Worm (Caenorhabditis elegans) whole organism, L4 larva: ENCODE data around the gene ZK250.2.

ENCODE experiments used
- R02D3.7 ChIP-seq: fragments of 150-350 bp; sonication (generic microtip); optimal IDR thresholded peaks from 3 replicates; lab custom pipeline; 2014; ENCODE audit warnings: missing biosample characterization, missing genetic modification characterization
- ZK337.2 ChIP-seq: fragments of 200-800 bp; sonication (Bioruptor generic); IDR thresholded peaks from 2 replicates; pipeline ENCODE4 v1.3.6; 2022; ENCODE audit warnings: missing genetic modification reagents, missing genetic modification characterization, missing compliant biosample characterization
- aha-1 ChIP-seq: fragments of 150-350 bp; peaks from one replicate; lab custom pipeline; 2014; ENCODE audit warnings: missing biosample characterization, missing genetic modification characterization
- attf-4 ChIP-seq: sonication (generic microtip); optimal IDR thresholded peaks from 3 replicates; lab custom pipeline; 2017; ENCODE audit warnings: missing biosample characterization, missing genetic modification characterization
- ceh-20 ChIP-seq: fragments of 200-800 bp; sonication (Bioruptor generic); IDR thresholded peaks from 2 replicates; pipeline ENCODE4 v1.3.6; 2022; ENCODE audit warnings: missing genetic modification reagents, missing genetic modification characterization, missing compliant biosample characterization
- ceh-32 ChIP-seq: sonication (generic microtip); optimal IDR thresholded peaks from 2 replicates; lab custom pipeline; 2016; ENCODE audit warnings: mild to moderate bottlenecking, missing genetic modification characterization, missing compliant biosample characterization; ENCODE audit not compliant: poor library complexity
- ctbp-1 ChIP-seq: fragments of 200-800 bp; sonication (Bioruptor generic); IDR thresholded peaks from 2 replicates; pipeline ENCODE4 v1.3.6; 2022; ENCODE audit warnings: missing genetic modification reagents, missing genetic modification characterization, missing compliant biosample characterization
- daf-16 ChIP-seq, 3 experiments: sonication (generic microtip); optimal IDR thresholded peaks; 2 replicates each; lab custom pipeline; 2016 to 2017; ENCODE audit warnings: missing genetic modification characterization in 3 of 3, missing genetic modification reagents in 3 of 3, mild to moderate bottlenecking in 2 of 3, missing compliant biosample characterization in 2 of 3, missing biosample characterization in 1 of 3, moderate library complexity in 1 of 3
- daf-19 ChIP-seq: fragments of 200-800 bp; sonication (Bioruptor generic); conservative IDR thresholded peaks from 2 replicates; pipeline ENCODE4 v1.3.6; 2022; ENCODE audit warnings: missing genetic modification characterization, missing compliant biosample characterization
- dmd-8 ChIP-seq: fragments of 200-800 bp; sonication (Bioruptor generic); IDR thresholded peaks from 2 replicates; pipeline ENCODE4 v1.3.6; 2022; ENCODE audit warnings: missing genetic modification characterization, missing compliant biosample characterization
- duxl-1 ChIP-seq: sonication (generic microtip); optimal IDR thresholded peaks from 2 replicates; lab custom pipeline; 2016; ENCODE audit warnings: mild to moderate bottlenecking, missing genetic modification characterization, moderate library complexity, missing compliant biosample characterization; ENCODE audit not compliant: poor library complexity
- fos-1 ChIP-seq: fragments of 150-350 bp; optimal IDR thresholded peaks from 2 replicates; lab custom pipeline; 2014; ENCODE audit warnings: missing biosample characterization, missing genetic modification characterization
- hlh-11 ChIP-seq: fragments of 200-800 bp; sonication (Bioruptor generic); optimal IDR thresholded peaks from 2 replicates; lab custom pipeline; 2018; ENCODE audit warnings: mild to moderate bottlenecking, missing genetic modification characterization, missing compliant biosample characterization
- hmg-1.1 ChIP-seq: fragments of 200-800 bp; sonication (Bioruptor generic); IDR thresholded peaks from 2 replicates; pipeline ENCODE4 v1.3.6; 2022; ENCODE audit warnings: missing genetic modification reagents, missing genetic modification characterization, missing compliant biosample characterization
- jun-1 ChIP-seq: fragments of 150-350 bp; optimal IDR thresholded peaks from 2 replicates; lab custom pipeline; 2014; ENCODE audit warnings: missing biosample characterization, missing genetic modification reagents, missing genetic modification characterization
- lin-1 ChIP-seq: fragments of 200-800 bp; sonication (Bioruptor generic); IDR thresholded peaks from 2 replicates; pipeline ENCODE4 v1.3.6; 2022; ENCODE audit warnings: missing genetic modification reagents, missing genetic modification characterization, missing compliant biosample characterization
- lin-29 ChIP-seq: fragments of 200-800 bp; sonication (Bioruptor generic); IDR thresholded peaks from 2 replicates; pipeline ENCODE4 v1.3.6; 2022; ENCODE audit warnings: missing genetic modification reagents, missing genetic modification characterization, missing compliant biosample characterization
- lin-38 ChIP-seq: fragments of 200-800 bp; sonication (Bioruptor generic); IDR thresholded peaks from 2 replicates; pipeline ENCODE4 v1.3.6; 2022; ENCODE audit warnings: missing genetic modification reagents, missing genetic modification characterization, missing compliant biosample characterization
- lsy-2 ChIP-seq, 2 experiments: fragments of 150-350 bp in 1 of 2; sonication (generic microtip) in 1 of 2; optimal IDR thresholded peaks; 2 replicates each; lab custom pipeline; 2014 to 2017; ENCODE audit warnings: missing biosample characterization in 2 of 2, missing genetic modification characterization in 2 of 2
- madf-9 ChIP-seq: fragments of 200-800 bp; sonication (Bioruptor generic); conservative IDR thresholded peaks from 2 replicates; pipeline ENCODE4 v1.3.6; 2022; ENCODE audit warnings: missing genetic modification reagents, missing genetic modification characterization, missing compliant biosample characterization
- mdl-1 ChIP-seq, 2 experiments: fragments of 150-350 bp in 1 of 2; sonication (generic microtip) in 1 of 2; optimal IDR thresholded peaks; 2 replicates each; lab custom pipeline; 2014 to 2017; ENCODE audit warnings: missing biosample characterization in 2 of 2, missing genetic modification characterization in 2 of 2
- mes-2 ChIP-seq: sonication (generic microtip); optimal IDR thresholded peaks from 2 replicates; lab custom pipeline; 2016; ENCODE audit warnings: missing genotype, mild to moderate bottlenecking, missing genetic modification characterization, missing compliant biosample characterization; ENCODE audit not compliant: poor library complexity, severe bottlenecking
- nhr-10 ChIP-seq: fragments of 150-350 bp; optimal IDR thresholded peaks from 2 replicates; lab custom pipeline; 2014; ENCODE audit warnings: missing biosample characterization, missing genetic modification characterization
- nhr-11 ChIP-seq: fragments of 150-350 bp; optimal IDR thresholded peaks from 2 replicates; lab custom pipeline; 2014; ENCODE audit warnings: missing biosample characterization, missing genetic modification characterization
- nhr-237 ChIP-seq: sonication (generic microtip); optimal IDR thresholded peaks from 2 replicates; lab custom pipeline; 2017; ENCODE audit warnings: missing biosample characterization, missing genetic modification characterization
- nhr-25 ChIP-seq: sonication (generic microtip); optimal IDR thresholded peaks from 2 replicates; lab custom pipeline; 2017; ENCODE audit warnings: missing genetic modification characterization, mild to moderate bottlenecking, missing compliant biosample characterization, antibody characterized with exemption, moderate library complexity, borderline replicate concordance; ENCODE audit not compliant: insufficient read depth
- nhr-41 ChIP-seq: fragments of 200-800 bp; sonication (Bioruptor generic); IDR thresholded peaks from 2 replicates; pipeline ENCODE4 v1.3.6; 2022; ENCODE audit warnings: missing genetic modification reagents, missing genetic modification characterization, missing compliant biosample characterization
- php-3 ChIP-seq: fragments of 200-800 bp; sonication (Bioruptor generic); IDR thresholded peaks from 2 replicates; pipeline ENCODE4 v1.3.6; 2022; ENCODE audit warnings: missing genetic modification reagents, missing genetic modification characterization, missing compliant biosample characterization
- pqm-1 ChIP-seq: sonication (generic microtip); optimal IDR thresholded peaks from 2 replicates; lab custom pipeline; 2017; ENCODE audit warnings: missing biosample characterization, missing genetic modification characterization
- sdz-12 ChIP-seq: fragments of 200-800 bp; sonication (Bioruptor generic); optimal IDR thresholded peaks from 2 replicates; lab custom pipeline; 2018; ENCODE audit warnings: mild to moderate bottlenecking, missing genetic modification characterization, missing compliant biosample characterization
- set-16 ChIP-seq: fragments of 200-800 bp; sonication (Bioruptor generic); IDR thresholded peaks from 2 replicates; pipeline ENCODE4 v1.3.6; 2022; ENCODE audit warnings: missing genetic modification reagents, missing genetic modification characterization, missing compliant biosample characterization
- snpc-1.2 ChIP-seq: fragments of 200-800 bp; sonication (Bioruptor generic); IDR thresholded peaks from 2 replicates; pipeline ENCODE4 v1.3.6; 2022; ENCODE audit warnings: missing genetic modification reagents, missing genetic modification characterization, missing compliant biosample characterization
- tag-97 ChIP-seq: fragments of 200-800 bp; sonication (Bioruptor generic); IDR thresholded peaks from 2 replicates; pipeline ENCODE4 v1.3.6; 2022; ENCODE audit warnings: missing genetic modification characterization, missing compliant biosample characterization
- unc-39 ChIP-seq: sonication (generic microtip); optimal IDR thresholded peaks from 2 replicates; lab custom pipeline; 2017; ENCODE audit warnings: missing biosample characterization, missing genetic modification characterization
- unc-62 ChIP-seq, 3 experiments: fragments of 150-350 bp in 1 of 3; sonication (generic microtip); optimal IDR thresholded peaks in 2 of 3; peaks in 1 of 3; 1 replicate in 1 of 3; 2 replicates in 2 of 3; lab custom pipeline; 2014 to 2017; ENCODE audit warnings: missing biosample characterization in 3 of 3, missing genetic modification characterization in 3 of 3, missing genetic modification reagents in 3 of 3, missing genotype in 1 of 3
- vab-7 ChIP-seq: fragments of 200-800 bp; sonication (Bioruptor generic); IDR thresholded peaks from 2 replicates; pipeline ENCODE4 v1.3.6; 2022; ENCODE audit warnings: missing genetic modification reagents, missing genetic modification characterization, missing compliant biosample characterization
- zip-2 ChIP-seq: fragments of 150-350 bp; optimal IDR thresholded peaks from 2 replicates; lab custom pipeline; 2014; ENCODE audit warnings: missing biosample characterization, missing genetic modification characterization

The ZK250.2 gene

ce11 chrII:1921018-1921417, 27.5 kb upstream of the ZK250.2 start, which contains the start of gene bath-7:
Gene bath-7, minus strand, starts transcription at chrII:1921118.
- no peak for TF ChIP-seq vab-7 (GFP tag; lab: Robert Waterston, UW)
- TF ChIP-seq, all 104 proteins: peak for 0

ce11 chrII:1922665-1923187, 25.8 kb upstream of the ZK250.2 start, which contains the start of the genes bath-2 and F52C6.4:
Gene bath-2, minus strand, starts transcription at chrII:1922765.
Gene F52C6.4, plus strand, starts transcription at chrII:1923137.
- TF ChIP-seq lsy-2 (tag; optimal IDR thresholded peaks at IDR 0.05; lab: Kevin White, UChicago) = no peak
- TF ChIP-seq aha-1 (tag; lab: Kevin White, UChicago) = peak; percentile 5

- no peak for TF ChIP-seq nhr-25 (tag; lab: Kevin White, UChicago)
- TF ChIP-seq hmg-1.1 (GFP tag; lab: Robert Waterston, UW) = no peak
- no peak for TF ChIP-seq lin-29 (GFP tag; lab: Robert Waterston, UW)
- TF ChIP-seq madf-9 (GFP tag; lab: Robert Waterston, UW) = no peak
- no peak for TF ChIP-seq lsy-2 (tag; optimal IDR thresholded peaks at IDR 0.05; lab: Kevin White, UChicago)
Observed at ce11 chrII:1924459-1924858, 24.0 kb upstream of the ZK250.2 start, which contains the start of gene F52C6.3. Gene F52C6.3, plus strand, starts transcription at chrII:1924759.

- TF ChIP-seq fos-1 (tag; lab: Kevin White, UChicago) (no peak), ctbp-1 (GFP tag; lab: Robert Waterston, UW) (no peak), mes-2 (tag; lab: Kevin White, UChicago) (no peak), nhr-11 (no peak), duxl-1 (tag; lab: Kevin White, UChicago) (no peak), daf-16 (GFP tag; optimal IDR thresholded peaks at IDR 0.05; lab: Kevin White, UChicago) (no peak), daf-16 (tag; optimal IDR thresholded peaks at IDR 0.05; lab: Kevin White, UChicago) (no peak), ceh-32 (no peak), sdz-12 (GFP tag; lab: Kevin White, UChicago) (no peak), tag-97 (no peak), pqm-1 (tag; lab: Kevin White, UChicago) (no peak), nhr-25 (tag; lab: Kevin White, UChicago) (no peak), dmd-8 (GFP tag; lab: Robert Waterston, UW) (no peak)
Observed at ce11 chrII:1926162-1926561, 22.3 kb upstream of the ZK250.2 start, which contains the start of gene F52C6.2. Gene F52C6.2, plus strand, starts transcription at chrII:1926462.

- TF ChIP-seq sdz-12 (GFP tag; lab: Kevin White, UChicago) (no peak), zip-2 (tag; lab: Kevin White, UChicago) (no peak), lin-1 (GFP tag; lab: Robert Waterston, UW) (no peak), aha-1 (tag; lab: Kevin White, UChicago) (peak; percentile 25), mdl-1 (tag; optimal IDR thresholded peaks at IDR 0.05; lab: Kevin White, UChicago) (no peak), lin-38 (GFP tag; lab: Robert Waterston, UW) (peak; percentile 30; the same call in 1 of the 2 replicates)
- TF ChIP-seq, all 104 proteins: peak for 2
Observed at ce11 chrII:1928578-1928977, 19.9 kb upstream of the ZK250.2 start.

- TF ChIP-seq nhr-237 (tag; lab: Kevin White, UChicago) (no peak), lin-38 (GFP tag; lab: Robert Waterston, UW) (no peak), daf-19 (GFP tag; lab: Robert Waterston, UW) (no peak), php-3 (GFP tag; lab: Robert Waterston, UW) (peak; percentile 78)
Observed at ce11 chrII:1939652-1940051, 8.8 kb upstream of the ZK250.2 start, which contains the start of gene ZK250.13. Gene ZK250.13, minus strand, starts transcription at chrII:1939752.

ce11 chrII:1945093-1945492, 3.4 kb upstream of the ZK250.2 start, which contains the start of gene ZK250.14:
Gene ZK250.14, minus strand, starts transcription at chrII:1945193.
- TF ChIP-seq aha-1 (tag; lab: Kevin White, UChicago) = no peak
- TF ChIP-seq jun-1 (tag; lab: Kevin White, UChicago) = no peak
- TF ChIP-seq ZK337.2 = no peak
- TF ChIP-seq unc-62 (GFP tag; optimal IDR thresholded peaks at IDR 0.05 in 1 of 2; lab: Kevin White, UChicago) = no peak
- TF ChIP-seq unc-62 (tag; optimal IDR thresholded peaks at IDR 0.05; lab: Kevin White, UChicago) = no peak
- TF ChIP-seq snpc-1.2 = no peak
- no peak for TF ChIP-seq unc-39 (tag; lab: Kevin White, UChicago)
- no peak for TF ChIP-seq fos-1 (tag; lab: Kevin White, UChicago)
- no peak for TF ChIP-seq ceh-20 (GFP tag; lab: Robert Waterston, UW)
- no peak for TF ChIP-seq set-16 (GFP tag; lab: Robert Waterston, UW)
- TF ChIP-seq nhr-41 = no peak
- TF ChIP-seq R02D3.7 (tag; lab: Kevin White, UChicago) = no peak
- TF ChIP-seq hlh-11 = no peak
- TF ChIP-seq nhr-10 (tag; lab: Kevin White, UChicago) = no peak
- no peak for TF ChIP-seq attf-4
